Worm (Caenorhabditis elegans) whole organism, young adult: ENCODE measurements around the gene F26D2.15.

Experiments
- D2030.7 ChIP-seq: fragments of 200-800 bp; sonication (Bioruptor generic); IDR thresholded peaks from 2 replicates; pipeline ENCODE4 v1.3.6; 2022; ENCODE audit warnings: missing genetic modification reagents, missing genetic modification characterization, missing compliant biosample characterization
- F52B5.7 ChIP-seq: sonication (generic microtip); optimal IDR thresholded peaks from 2 replicates; lab custom pipeline; 2016; ENCODE audit warnings: mild to moderate bottlenecking, missing genetic modification characterization, missing compliant biosample characterization
- F57C9.4 ChIP-seq: sonication (generic microtip); optimal IDR thresholded peaks from 2 replicates; lab custom pipeline; 2017; ENCODE audit warnings: mild to moderate bottlenecking, missing genetic modification characterization, missing compliant biosample characterization
- ceh-58 ChIP-seq: fragments of 200-800 bp; sonication (Bioruptor generic); IDR thresholded peaks from 2 replicates; pipeline ENCODE4 v1.3.6; 2022; ENCODE audit warnings: missing genetic modification characterization, missing compliant biosample characterization
- dpff-1 ChIP-seq: sonication (generic microtip); optimal IDR thresholded peaks from 2 replicates; lab custom pipeline; 2017; ENCODE audit warnings: mild to moderate bottlenecking, missing genetic modification characterization, missing compliant biosample characterization
- hmg-20 ChIP-seq: fragments of 200-800 bp; sonication (Bioruptor generic); IDR thresholded peaks from 2 replicates; pipeline ENCODE4 v1.3.6; 2022; ENCODE audit warnings: missing genetic modification reagents, missing genetic modification characterization, missing compliant biosample characterization
- lin-40 ChIP-seq: sonication (generic microtip); optimal IDR thresholded peaks from 2 replicates; lab custom pipeline; 2016; ENCODE audit warnings: missing genetic modification characterization, mild to moderate bottlenecking, missing compliant biosample characterization, missing genotype, missing genetic modification reagents
- lsy-27 ChIP-seq: sonication (generic microtip); optimal IDR thresholded peaks from 2 replicates; lab custom pipeline; 2017; ENCODE audit warnings: missing genetic modification characterization, mild to moderate bottlenecking, missing compliant biosample characterization, antibody characterized with exemption, missing genotype, borderline replicate concordance; ENCODE audit not compliant: insufficient read depth
- madf-3 ChIP-seq: fragments of 200-800 bp; sonication (Bioruptor generic); IDR thresholded peaks from 2 replicates; pipeline ENCODE4 v1.3.6; 2022; ENCODE audit warnings: missing genetic modification reagents, missing genetic modification characterization, missing compliant biosample characterization
- pha-4 ChIP-seq: fragments of 150-350 bp; sonication (generic microtip); optimal IDR thresholded peaks from 2 replicates; lab custom pipeline; 2014; ENCODE audit warnings: missing biosample characterization, missing genetic modification reagents, missing genetic modification characterization
- snpc-4 ChIP-seq, 5 experiments: fragments of 150-350 bp in 1 of 5; sonication (generic microtip) in 4 of 5; optimal IDR thresholded peaks; 2 replicates each; lab custom pipeline; 2014 to 2018; ENCODE audit warnings: missing genetic modification characterization in 5 of 5, missing biosample characterization in 3 of 5, antibody characterized with exemption in 2 of 5, mild to moderate bottlenecking in 2 of 5, missing compliant biosample characterization in 2 of 5, missing genotype in 2 of 5, moderate library complexity in 2 of 5, missing genetic modification reagents in 1 of 5
- sptf-2 ChIP-seq: fragments of 200-800 bp; sonication (Bioruptor generic); optimal IDR thresholded peaks from 2 replicates; lab custom pipeline; 2018; ENCODE audit warnings: mild to moderate bottlenecking, missing genetic modification characterization, missing compliant biosample characterization
- tbp1 ChIP-seq: fragments of 200-800 bp; sonication (Bioruptor generic); optimal IDR thresholded peaks from 2 replicates; lab custom pipeline; 2018; ENCODE audit warnings: mild to moderate bottlenecking, missing genetic modification characterization, missing compliant biosample characterization
- ztf-28 ChIP-seq: fragments of 200-800 bp; sonication (Bioruptor generic); IDR thresholded peaks from 2 replicates; pipeline ENCODE4 v1.3.6; 2022; ENCODE audit warnings: missing genetic modification reagents, missing genetic modification characterization, missing compliant biosample characterization

DNA sequence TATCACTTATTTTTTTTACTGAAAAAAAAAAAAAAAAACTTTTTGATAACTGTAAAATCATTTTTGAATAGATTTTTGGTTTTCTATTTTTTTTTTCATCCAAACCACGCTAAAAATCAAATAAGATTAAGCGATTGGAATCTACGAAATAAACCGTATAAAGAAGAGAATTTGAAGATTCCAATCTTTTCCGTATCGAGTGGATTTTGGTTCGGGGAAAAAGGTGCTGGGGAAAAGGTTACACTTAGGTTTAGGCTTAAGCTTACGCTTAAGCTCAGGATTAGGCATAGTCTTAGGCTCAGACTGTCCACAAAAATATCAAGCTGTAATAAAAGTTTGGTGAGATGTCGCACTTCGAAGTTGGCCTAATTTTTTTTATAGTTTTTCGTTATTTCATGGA is 41.9 kb upstream of the F26D2.15 start, which contains the start of gene F13A7.12:
- TF ChIP-seq lin-40 (tag; lab: Kevin White, UChicago), result no peak
- TF ChIP-seq dpff-1 (tag; lab: Kevin White, UChicago), result no peak
- no peak for TF ChIP-seq tbp1
- TF ChIP-seq F52B5.7 (tag; lab: Kevin White, UChicago), result no peak
- TF ChIP-seq sptf-2 (GFP tag; lab: Kevin White, UChicago), result no peak
- no peak for TF ChIP-seq pha-4 (tag; lab: Kevin White, UChicago)
- no peak for TF ChIP-seq ztf-28 (GFP tag; lab: Robert Waterston, UW)
- no peak for TF ChIP-seq lsy-27 (tag; lab: Kevin White, UChicago)
- no peak for TF ChIP-seq snpc-4 (GFP tag; optimal IDR thresholded peaks at IDR 0.05; lab: Kevin White, UChicago)
- no peak for TF ChIP-seq snpc-4 (tag; optimal IDR thresholded peaks at IDR 0.05; lab: Kevin White, UChicago)
- TF ChIP-seq madf-3, result no peak
- TF ChIP-seq ceh-58 (GFP tag; lab: Robert Waterston, UW), result no peak
- no peak for TF ChIP-seq D2030.7 (GFP tag; lab: Robert Waterston, UW)
- no peak for TF ChIP-seq hmg-20 (GFP tag; lab: Robert Waterston, UW)
- no peak for TF ChIP-seq F57C9.4
